Worm (Caenorhabditis elegans): ENCODE results near the gene unc-45.
"Not testable (repeated sequence)": the region's sequence is repeated elsewhere in the genome, so short reads cannot be mapped to it uniquely, and the experiment has no call there.

- not testable (repeated sequence) for TF ChIP-seq ama-1 (optimal IDR thresholded peaks at IDR 0.05); ets-7 (tag; optimal IDR thresholded peaks at IDR 0.05); tbx-11 (GFP tag; IDR thresholded peaks at IDR 0.05); pes-1 (GFP tag; IDR thresholded peaks at IDR 0.05); hnd-1 (tag; optimal IDR thresholded peaks at IDR 0.05); scrt-1 (GFP tag; IDR thresholded peaks at IDR 0.05); F13C5.2 (tag; optimal IDR thresholded peaks at IDR 0.05); tra-4 (tag; optimal IDR thresholded peaks at IDR 0.05)
Measured at ce11 chrIII:445515-445914, 45.8 kb upstream of the unc-45 start.

Measured in whole organism, early embryonic.